Worm (Caenorhabditis elegans): ENCODE measurements around the gene Y39B6A.33.

ce11 chrV:18993535-18993990 is 8.2 kb upstream of the Y39B6A.33 start, which contains the start of gene gtf-2F2:
- no peak for TF ChIP-seq klf-2 (GFP tag; conservative IDR thresholded peaks at IDR 0.05)
- TF ChIP-seq tab-1 (GFP tag; IDR thresholded peaks at IDR 0.05), result no peak
- TF ChIP-seq cog-1 (tag; optimal IDR thresholded peaks at IDR 0.05), result no peak
